Worm (Caenorhabditis elegans) whole organism, L2 larva: ENCODE data around the gene T24E12.10.

ENCODE experiments used
- F13H6.1 ChIP-seq: sonication (generic microtip); optimal IDR thresholded peaks from 2 replicates; lab custom pipeline; 2016; ENCODE audit warnings: missing genetic modification characterization, missing compliant biosample characterization
- ZK546.5 ChIP-seq: sonication (generic microtip); optimal IDR thresholded peaks from 2 replicates; lab custom pipeline; 2017; ENCODE audit warnings: missing biosample characterization, missing genetic modification characterization
- alr-1 ChIP-seq: fragments of 150-350 bp; optimal IDR thresholded peaks from 2 replicates; lab custom pipeline; 2014; ENCODE audit warnings: missing biosample characterization, missing genetic modification characterization
- aly-2 ChIP-seq: fragments of 150-350 bp; optimal IDR thresholded peaks from 2 replicates; lab custom pipeline; 2014; ENCODE audit warnings: missing biosample characterization, missing genetic modification characterization
- lin-11 ChIP-seq: fragments of 150-350 bp; sonication (generic microtip); optimal IDR thresholded peaks from 2 replicates; lab custom pipeline; 2014; ENCODE audit warnings: missing biosample characterization, missing genetic modification characterization, inconsistent platforms, mixed read lengths
- lin-13 ChIP-seq: fragments of 150-350 bp; optimal IDR thresholded peaks from 2 replicates; lab custom pipeline; 2014; ENCODE audit warnings: missing biosample characterization, missing genetic modification reagents, missing genetic modification characterization
- lin-39 ChIP-seq: fragments of 150-350 bp; optimal IDR thresholded peaks from 2 replicates; lab custom pipeline; 2014; ENCODE audit warnings: missing biosample characterization, missing genetic modification reagents, missing genetic modification characterization
- nhr-10 ChIP-seq: sonication (generic microtip); optimal IDR thresholded peaks from 2 replicates; lab custom pipeline; 2017; ENCODE audit warnings: missing biosample characterization, missing genetic modification characterization
- nhr-23 ChIP-seq: fragments of 150-350 bp; optimal IDR thresholded peaks from 2 replicates; lab custom pipeline; 2014; ENCODE audit warnings: missing biosample characterization, missing genetic modification reagents, missing genetic modification characterization
- snpc-4 ChIP-seq: fragments of 150-350 bp; optimal IDR thresholded peaks from 2 replicates; lab custom pipeline; 2014; ENCODE audit warnings: missing biosample characterization, missing genetic modification characterization
- unc-39 ChIP-seq: fragments of 150-350 bp; optimal IDR thresholded peaks from 2 replicates; lab custom pipeline; 2014; ENCODE audit warnings: missing biosample characterization, missing genetic modification characterization

DNA sequence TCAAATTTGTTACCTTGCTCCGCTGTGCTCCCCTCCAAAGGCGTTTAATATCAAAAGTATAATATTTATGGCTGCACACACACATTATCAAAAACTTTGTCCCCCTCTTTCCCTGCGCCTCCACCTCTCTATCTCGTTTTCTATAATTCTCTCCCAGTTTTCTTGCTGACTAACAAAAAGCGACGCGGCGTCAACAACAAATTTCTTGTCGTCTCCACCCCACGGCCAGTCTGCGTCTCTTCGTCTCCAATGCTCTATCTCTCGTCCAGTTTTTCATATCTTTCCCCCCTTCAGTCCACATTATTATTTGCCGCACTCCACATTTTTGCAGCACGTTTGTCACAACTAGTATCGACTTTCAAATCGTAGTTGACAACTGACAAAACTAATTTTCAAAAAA lies 37.5 kb upstream of the T24E12.10 start:
- TF ChIP-seq alr-1 (tag; lab: Kevin White, UChicago) = no peak
- TF ChIP-seq lin-39 (tag; lab: Kevin White, UChicago) = no peak
- no peak for TF ChIP-seq nhr-23
- TF ChIP-seq F13H6.1 (tag; lab: Kevin White, UChicago) = peak; percentile 70
- no peak for TF ChIP-seq nhr-10
- TF ChIP-seq ZK546.5 (tag; lab: Kevin White, UChicago) = no peak
- TF ChIP-seq lin-11 = no peak
- TF ChIP-seq snpc-4 (tag; lab: Kevin White, UChicago) = no peak
- TF ChIP-seq aly-2 (tag; lab: Kevin White, UChicago) = no peak
- TF ChIP-seq lin-13 (GFP tag; lab: Kevin White, UChicago) = peak; percentile 39
- no peak for TF ChIP-seq unc-39 (tag; lab: Kevin White, UChicago)
